Worm (Caenorhabditis elegans): ENCODE results near the gene orai-1.

The orai-1 gene

ce11 chrIII:649935-650334 lies 3.4 kb downstream of the orai-1 start:
- TF ChIP-seq nhr-129 (tag; optimal IDR thresholded peaks at IDR 0.05) (no peak), egl-27 (tag; optimal IDR thresholded peaks at IDR 0.05) (no peak), Y55F3AM.14 (GFP tag; optimal IDR thresholded peaks at IDR 0.05) (no peak), aly-2 (tag; optimal IDR thresholded peaks at IDR 0.05) (no peak), fos-1 (tag; optimal IDR thresholded peaks at IDR 0.05) (no peak), blmp-1 (tag; optimal IDR thresholded peaks at IDR 0.05; ENCODE audit: insufficient read depth) (no peak), ama-1 (optimal IDR thresholded peaks at IDR 0.05) (no peak), nhr-237 (tag; optimal IDR thresholded peaks at IDR 0.05) (no peak), nhr-12 (tag; optimal IDR thresholded peaks at IDR 0.05) (no peak), peb-1 (tag; optimal IDR thresholded peaks at IDR 0.05) (no peak), nhr-10 (tag; optimal IDR thresholded peaks at IDR 0.05) (no peak), alr-1 (tag; optimal IDR thresholded peaks at IDR 0.05) (no peak), unc-39 (tag; optimal IDR thresholded peaks at IDR 0.05) (no peak)

ce11 chrIII:650539-650938 lies 4.0 kb downstream of the orai-1 start:
- no peak for TF ChIP-seq mdl-1 (tag; optimal IDR thresholded peaks at IDR 0.05)
- TF ChIP-seq zag-1 (tag; optimal IDR thresholded peaks at IDR 0.05): no peak
- TF ChIP-seq unc-39 (tag; optimal IDR thresholded peaks at IDR 0.05): no peak
- TF ChIP-seq aly-2 (tag; optimal IDR thresholded peaks at IDR 0.05): no peak
- TF ChIP-seq nhr-12 (tag; optimal IDR thresholded peaks at IDR 0.05): no peak
- TF ChIP-seq elt-3 (tag; optimal IDR thresholded peaks at IDR 0.05): no peak
- no peak for TF ChIP-seq ama-1 (optimal IDR thresholded peaks at IDR 0.05)
- peak; percentile 24 for TF ChIP-seq blmp-1 (tag; optimal IDR thresholded peaks at IDR 0.05; ENCODE audit: insufficient read depth)
- no peak for TF ChIP-seq F13H6.1 (tag; optimal IDR thresholded peaks at IDR 0.05)
- peak; percentile 33 for TF ChIP-seq nhr-25 (tag; optimal IDR thresholded peaks at IDR 0.05)
- TF ChIP-seq ztf-1 (GFP tag; conservative IDR thresholded peaks at IDR 0.05): no peak
- TF ChIP-seq sma-3 (GFP tag; optimal IDR thresholded peaks at IDR 0.05): peak; percentile 65
- no peak for TF ChIP-seq lsy-2 (tag; optimal IDR thresholded peaks at IDR 0.05)
- no peak for TF ChIP-seq fos-1 (tag; optimal IDR thresholded peaks at IDR 0.05)
- TF ChIP-seq nhr-23 (tag; optimal IDR thresholded peaks at IDR 0.05): no peak
- TF ChIP-seq mbf-1 (tag; optimal IDR thresholded peaks at IDR 0.05): no peak
- no peak for TF ChIP-seq lin-11 (tag; optimal IDR thresholded peaks at IDR 0.05)
- TF ChIP-seq unc-62 (GFP tag; optimal IDR thresholded peaks at IDR 0.05): no peak
- TF ChIP-seq skn-1 (tag; optimal IDR thresholded peaks at IDR 0.05): no peak
- TF ChIP-seq nhr-11 (tag; optimal IDR thresholded peaks at IDR 0.05): no peak

ce11 chrIII:651587-651986 lies 5.0 kb downstream of the orai-1 start:
- peak; percentile 8 for TF ChIP-seq sma-9 (GFP tag; optimal IDR thresholded peaks at IDR 0.05)
- TF ChIP-seq sma-9 (tag; optimal IDR thresholded peaks at IDR 0.05): no peak
- no peak for TF ChIP-seq elt-1 (tag; optimal IDR thresholded peaks at IDR 0.05)
- TF ChIP-seq ztf-11 (tag; optimal IDR thresholded peaks at IDR 0.05): no peak
- no peak for TF ChIP-seq unc-62 (GFP tag; optimal IDR thresholded peaks at IDR 0.05)
- no peak for TF ChIP-seq blmp-1 (tag; optimal IDR thresholded peaks at IDR 0.05; ENCODE audit: insufficient read depth)
- TF ChIP-seq snpc-4 (tag; optimal IDR thresholded peaks at IDR 0.05): no peak
- TF ChIP-seq sma-3 (GFP tag; optimal IDR thresholded peaks at IDR 0.05): no peak
- TF ChIP-seq mdl-1 (tag; optimal IDR thresholded peaks at IDR 0.05): no peak
- no peak for TF ChIP-seq gmeb-1 (tag; optimal IDR thresholded peaks at IDR 0.05)
- TF ChIP-seq Y55F3AM.14 (GFP tag; optimal IDR thresholded peaks at IDR 0.05): no peak
- no peak for TF ChIP-seq egl-27 (tag; optimal IDR thresholded peaks at IDR 0.05)
- TF ChIP-seq dmd-4 (tag; optimal IDR thresholded peaks at IDR 0.05): no peak
- no peak for TF ChIP-seq alr-1 (tag; optimal IDR thresholded peaks at IDR 0.05)
- no peak for TF ChIP-seq skn-1 (tag; optimal IDR thresholded peaks at IDR 0.05)
- peak; percentile 8 for TF ChIP-seq ceh-16 (tag; optimal IDR thresholded peaks at IDR 0.05)
- no peak for TF ChIP-seq ztf-1 (GFP tag; conservative IDR thresholded peaks at IDR 0.05)
- no peak for TF ChIP-seq nhr-21 (tag; optimal IDR thresholded peaks at IDR 0.05)
- TF ChIP-seq fos-1 (tag; optimal IDR thresholded peaks at IDR 0.05): peak; percentile 97
- peak; percentile 81 for TF ChIP-seq crh-2 (tag; optimal IDR thresholded peaks at IDR 0.05)
- TF ChIP-seq C34F6.9 (tag; optimal IDR thresholded peaks at IDR 0.05): no peak

ce11 chrIII:654365-654764 lies 7.8 kb downstream of the orai-1 start:
- TF ChIP-seq nhr-25 (tag; optimal IDR thresholded peaks at IDR 0.05): peak; percentile 26
- no peak for TF ChIP-seq ztf-11 (tag; optimal IDR thresholded peaks at IDR 0.05)
- TF ChIP-seq nhr-6 (tag; optimal IDR thresholded peaks at IDR 0.05): no peak
- no peak for TF ChIP-seq egl-27 (tag; optimal IDR thresholded peaks at IDR 0.05)
- TF ChIP-seq ZK546.5 (tag; optimal IDR thresholded peaks at IDR 0.05): no peak
- TF ChIP-seq nhr-23 (tag; optimal IDR thresholded peaks at IDR 0.05): no peak
- no peak for TF ChIP-seq elt-1 (tag; optimal IDR thresholded peaks at IDR 0.05)
